Worm (Caenorhabditis elegans): ENCODE measurements around the gene mbl-1.

mbl-1 gene

DNA sequence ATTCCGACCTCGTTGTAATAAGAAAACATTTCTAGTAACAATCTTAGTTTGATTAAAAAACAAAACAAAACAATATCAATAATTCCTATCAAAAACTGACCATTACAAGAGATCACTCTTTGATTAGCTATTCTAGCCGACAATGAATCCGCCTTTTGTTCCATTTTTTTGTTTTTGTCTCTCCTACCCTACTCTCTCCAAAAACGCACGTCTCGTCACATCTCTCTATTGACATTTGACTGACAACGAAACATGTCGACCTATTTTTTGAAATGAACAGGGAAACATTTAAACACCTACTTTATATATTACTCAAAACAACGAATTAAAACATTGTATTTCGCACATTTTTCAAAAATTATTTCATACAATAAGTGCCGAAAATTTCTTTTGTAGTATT lies 56.4 kb downstream of the mbl-1 start:
- peak; percentile 20 for TF ChIP-seq lin-14 (GFP tag; optimal IDR thresholded peaks at IDR 0.05)
- no peak for TF ChIP-seq ceh-90 (tag; optimal IDR thresholded peaks at IDR 0.05)
- TF ChIP-seq blmp-1 (tag; optimal IDR thresholded peaks at IDR 0.05), result peak; percentile 49
- no peak for TF ChIP-seq pqm-1 (tag; optimal IDR thresholded peaks at IDR 0.05)

DNA sequence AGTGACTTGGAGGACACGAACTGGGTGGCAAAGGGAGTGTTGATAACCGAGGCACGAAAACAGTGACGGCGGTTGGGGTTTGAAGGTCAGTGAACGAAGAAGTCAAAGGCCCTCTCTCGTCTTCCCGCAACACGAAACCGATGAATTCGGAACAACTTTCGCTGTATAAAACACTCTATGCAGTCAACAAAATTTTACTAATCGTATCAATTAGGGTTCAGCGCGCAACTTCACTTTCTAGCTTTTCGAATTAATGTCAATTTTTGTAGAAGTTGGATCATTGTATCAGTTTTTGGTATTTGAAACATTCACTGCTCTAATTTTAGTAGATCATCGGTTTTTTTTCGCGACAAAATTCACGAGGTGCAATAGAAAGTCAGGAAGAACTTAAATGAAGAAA lies 60.2 kb downstream of the mbl-1 start:
- peak; percentile 5 for TF ChIP-seq lin-14 (GFP tag; optimal IDR thresholded peaks at IDR 0.05)
- TF ChIP-seq elt-3 (tag; optimal IDR thresholded peaks at IDR 0.05), result peak in 1 of 6 experiments; percentile 14
- TF ChIP-seq grh-1 (GFP tag; IDR thresholded peaks at IDR 0.05), result no peak
- TF ChIP-seq blmp-1 (tag; optimal IDR thresholded peaks at IDR 0.05), result peak; percentile 92
- TF ChIP-seq ceh-8 (GFP tag; optimal IDR thresholded peaks at IDR 0.05), result no peak

ce11 chrX:17041571-17041970 lies 63.2 kb downstream of the mbl-1 start:
- TF ChIP-seq nhr-12 (tag; optimal IDR thresholded peaks at IDR 0.05), result no peak
- no peak for TF ChIP-seq lir-3 (tag; optimal IDR thresholded peaks at IDR 0.05; ENCODE audit: poor library complexity)
- no peak for TF ChIP-seq nhr-71 (tag; optimal IDR thresholded peaks at IDR 0.05)
- peak; percentile 5 for TF ChIP-seq rnt-1 (tag; optimal IDR thresholded peaks at IDR 0.05)

DNA sequence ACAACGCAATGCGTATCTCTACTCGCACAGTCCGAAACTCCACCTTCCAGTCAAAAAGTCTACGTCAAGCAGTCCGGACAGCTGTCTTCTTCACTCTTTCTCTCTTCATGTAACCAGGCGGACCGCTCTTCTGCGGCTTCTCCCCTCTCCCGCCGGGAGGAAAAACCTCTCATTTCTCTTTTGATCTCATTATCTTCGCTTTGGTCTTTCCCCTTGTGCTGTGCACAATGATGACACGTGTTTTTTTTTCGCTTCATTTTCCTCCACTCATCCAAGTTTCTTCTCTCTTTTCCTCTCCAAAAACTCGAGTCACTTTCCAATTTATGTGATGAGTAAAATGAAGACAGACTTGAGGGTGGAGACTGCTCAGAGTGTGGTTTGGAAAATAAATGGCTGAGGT lies 64.5 kb downstream of the mbl-1 start, which contains the start of gene F35B3.7:
F35B3.7 (minus strand) TSS at position 133 of the 400 bp plus-strand sequence.
- TF ChIP-seq lin-39 (tag; optimal IDR thresholded peaks at IDR 0.05) (no peak), unc-62 (GFP tag; optimal IDR thresholded peaks at IDR 0.05) (no peak), unc-30 (tag; optimal IDR thresholded peaks at IDR 0.05) (no peak), hpl-2 (GFP tag; optimal IDR thresholded peaks at IDR 0.05) (no peak), lin-14 (GFP tag; optimal IDR thresholded peaks at IDR 0.05) (peak; percentile 86), ceh-90 (tag; optimal IDR thresholded peaks at IDR 0.05) (no peak), hlh-17 (GFP tag; optimal IDR thresholded peaks at IDR 0.05; ENCODE audit: borderline replicate concordance) (no peak), C04F5.9 (tag; optimal IDR thresholded peaks at IDR 0.05) (no peak), snpc-4 (tag; optimal IDR thresholded peaks at IDR 0.05) (no peak), nhr-12 (tag; optimal IDR thresholded peaks at IDR 0.05) (no peak), alr-1 (tag; optimal IDR thresholded peaks at IDR 0.05; ENCODE audit: borderline replicate concordance) (no peak), Y116A8C.19 (tag; optimal IDR thresholded peaks at IDR 0.05; ENCODE audit: borderline replicate concordance) (no peak), fos-1 (tag; optimal IDR thresholded peaks at IDR 0.05) (no peak), nhr-237 (tag; optimal IDR thresholded peaks at IDR 0.05) (no peak), elt-3 (tag; optimal IDR thresholded peaks at IDR 0.05) (no peak), unc-86 (tag; optimal IDR thresholded peaks at IDR 0.05) (no peak), fkh-8 (tag; optimal IDR thresholded peaks at IDR 0.05) (no peak), xbp-1 (tag; optimal IDR thresholded peaks at IDR 0.05) (no peak), rnt-1 (tag; optimal IDR thresholded peaks at IDR 0.05) (peak; percentile 47), snu-23 (GFP tag; optimal IDR thresholded peaks at IDR 0.05) (peak; percentile 45), mep-1 (tag; optimal IDR thresholded peaks at IDR 0.05) (peak; percentile 8), C16A3.4 (tag; optimal IDR thresholded peaks at IDR 0.05) (no peak), skn-1 (tag; optimal IDR thresholded peaks at IDR 0.05) (no peak), efl-3 (GFP tag; optimal IDR thresholded peaks at IDR 0.05) (no peak), nhr-19 (GFP tag; conservative IDR thresholded peaks at IDR 0.05) (peak; percentile 18; the same call in 1 of the 2 replicates), ceh-82 (tag; optimal IDR thresholded peaks at IDR 0.05) (no peak), lsy-2 (tag; optimal IDR thresholded peaks at IDR 0.05) (peak in 1 of 2 experiments; percentile 46), dsc-1 (tag; optimal IDR thresholded peaks at IDR 0.05) (peak; percentile 74), egl-27 (tag; optimal IDR thresholded peaks at IDR 0.05) (no peak), mdl-1 (tag; optimal IDR thresholded peaks at IDR 0.05) (peak in 1 of 2 experiments; percentile 65), aly-2 (tag; optimal IDR thresholded peaks at IDR 0.05) (no peak), nhr-90 (tag; optimal IDR thresholded peaks at IDR 0.05; ENCODE audit: poor library complexity) (no peak), jun-1 (tag; optimal IDR thresholded peaks at IDR 0.05) (no peak), ceh-8 (GFP tag; optimal IDR thresholded peaks at IDR 0.05) (no peak), nhr-71 (tag; optimal IDR thresholded peaks at IDR 0.05) (peak; percentile 79), F16B12.6 (tag; optimal IDR thresholded peaks at IDR 0.05) (no peak), isw-1 (GFP tag; IDR thresholded peaks at IDR 0.05) (no peak), unc-130 (tag; optimal IDR thresholded peaks at IDR 0.05) (no peak), sox-4 (tag; optimal IDR thresholded peaks at IDR 0.05) (no peak), sptf-1 (tag; optimal IDR thresholded peaks at IDR 0.05) (no peak), lin-13 (GFP tag; optimal IDR thresholded peaks at IDR 0.05) (no peak), tlp-1 (tag; optimal IDR thresholded peaks at IDR 0.05) (no peak)
